Worm (Caenorhabditis elegans) whole organism, L1 larva: ENCODE results near the gene ins-6.

ENCODE experiments used
- C04F5.9 ChIP-seq: sonication (generic microtip); optimal IDR thresholded peaks from 2 replicates; lab custom pipeline; 2016; ENCODE audit warnings: missing genetic modification characterization, missing compliant biosample characterization
- F16B12.6 ChIP-seq: fragments of 150-350 bp; optimal IDR thresholded peaks from 2 replicates; lab custom pipeline; 2014; ENCODE audit warnings: missing biosample characterization, missing genetic modification characterization
- aha-1 ChIP-seq: fragments of 150-350 bp; optimal IDR thresholded peaks from 2 replicates; lab custom pipeline; 2014; ENCODE audit warnings: missing biosample characterization, missing genetic modification characterization
- alr-1 ChIP-seq: fragments of 200-800 bp; sonication (Bioruptor generic); optimal IDR thresholded peaks from 2 replicates; lab custom pipeline; 2018; ENCODE audit warnings: borderline replicate concordance, mild to moderate bottlenecking, missing genetic modification characterization, missing compliant biosample characterization
- aly-2 ChIP-seq: fragments of 150-350 bp; optimal IDR thresholded peaks from 2 replicates; lab custom pipeline; 2014; ENCODE audit warnings: missing biosample characterization, missing genetic modification characterization
- ceh-63 ChIP-seq: fragments of 200-800 bp; sonication (Bioruptor generic); optimal IDR thresholded peaks from 2 replicates; lab custom pipeline; 2018; ENCODE audit warnings: mild to moderate bottlenecking, missing genetic modification characterization, missing compliant biosample characterization
- ceh-8 ChIP-seq: fragments of 200-800 bp; sonication (Bioruptor generic); optimal IDR thresholded peaks from 2 replicates; lab custom pipeline; 2018; ENCODE audit warnings: mild to moderate bottlenecking, missing genetic modification characterization, moderate library complexity, missing compliant biosample characterization
- ceh-82 ChIP-seq, 3 experiments: fragments of 150-350 bp in 1 of 3; sonication (generic microtip) in 2 of 3; optimal IDR thresholded peaks; 2 replicates each; lab custom pipeline; 2014 to 2017; ENCODE audit warnings: missing biosample characterization in 3 of 3, missing genetic modification characterization in 3 of 3
- ceh-90 ChIP-seq: sonication (generic microtip); optimal IDR thresholded peaks from 2 replicates; lab custom pipeline; 2016; ENCODE audit warnings: missing genetic modification characterization, missing compliant biosample characterization
- ces-1 ChIP-seq: fragments of 150-350 bp; optimal IDR thresholded peaks from 2 replicates; lab custom pipeline; 2014; ENCODE audit warnings: missing biosample characterization, missing genetic modification reagents, missing genetic modification characterization
- dpl-1 ChIP-seq, 3 experiments: fragments of 150-350 bp in 2 of 3; sonication (generic microtip) in 1 of 3; optimal IDR thresholded peaks; 2 replicates each; lab custom pipeline; 2014 to 2017; ENCODE audit warnings: missing biosample characterization in 3 of 3, missing genetic modification characterization in 3 of 3, missing genetic modification reagents in 3 of 3
- dsc-1 ChIP-seq: sonication (generic microtip); optimal IDR thresholded peaks from 2 replicates; lab custom pipeline; 2016; ENCODE audit warnings: mild to moderate bottlenecking, missing genetic modification characterization, missing compliant biosample characterization
- efl-1 ChIP-seq, 4 experiments: fragments of 150-350 bp; optimal IDR thresholded peaks in 3 of 4; peaks in 1 of 4; 1 replicate in 1 of 4; 2 replicates in 3 of 4; lab custom pipeline; 2014; ENCODE audit warnings: missing biosample characterization in 2 of 4, missing genetic modification characterization in 2 of 4, missing genetic modification reagents in 2 of 4
- egl-13 ChIP-seq: sonication (generic microtip); optimal IDR thresholded peaks from 2 replicates; lab custom pipeline; 2016; ENCODE audit warnings: missing genotype, missing genetic modification reagents, missing genetic modification characterization, missing compliant biosample characterization
- elt-3 ChIP-seq, 6 experiments: fragments of 150-350 bp in 1 of 6; sonication (generic microtip); optimal IDR thresholded peaks; 2 replicates each; lab custom pipeline; 2017 to 2018; ENCODE audit warnings: missing biosample characterization in 6 of 6, missing genetic modification characterization in 6 of 6, inconsistent platforms in 1 of 6
- ets-5 ChIP-seq: fragments of 200-800 bp; sonication (Bioruptor generic); IDR thresholded peaks from 2 replicates; pipeline ENCODE4 v1.3.6; 2022; ENCODE audit warnings: missing genetic modification characterization, missing compliant biosample characterization
- fkh-10 ChIP-seq: sonication (generic microtip); optimal IDR thresholded peaks from 2 replicates; lab custom pipeline; 2017; ENCODE audit warnings: missing biosample characterization, missing genetic modification reagents, missing genetic modification characterization
- fos-1 ChIP-seq: fragments of 150-350 bp; optimal IDR thresholded peaks from 2 replicates; lab custom pipeline; 2014; ENCODE audit warnings: missing biosample characterization, missing genetic modification characterization
- grh-1 ChIP-seq: fragments of 200-800 bp; sonication (Bioruptor generic); IDR thresholded peaks from 2 replicates; pipeline ENCODE4 v1.3.6; 2022; ENCODE audit warnings: missing genetic modification reagents, missing genetic modification characterization, missing compliant biosample characterization
- hlh-4 ChIP-seq: sonication (generic microtip); optimal IDR thresholded peaks from 2 replicates; lab custom pipeline; 2016; ENCODE audit warnings: mild to moderate bottlenecking, missing genetic modification characterization, missing compliant biosample characterization
- hpl-2 ChIP-seq: fragments of 150-350 bp; optimal IDR thresholded peaks from 2 replicates; lab custom pipeline; 2014; ENCODE audit warnings: missing biosample characterization, missing genetic modification reagents, missing genetic modification characterization
- lin-13 ChIP-seq: fragments of 150-350 bp; optimal IDR thresholded peaks from 2 replicates; lab custom pipeline; 2014; ENCODE audit warnings: missing biosample characterization, missing genetic modification reagents, missing genetic modification characterization
- lin-14 ChIP-seq: fragments of 200-800 bp; sonication (Bioruptor generic); optimal IDR thresholded peaks from 2 replicates; lab custom pipeline; 2018; ENCODE audit warnings: mild to moderate bottlenecking, missing genetic modification characterization, moderate library complexity, missing compliant biosample characterization
- lin-15B ChIP-seq: fragments of 150-350 bp; sonication (generic microtip); optimal IDR thresholded peaks from 3 replicates; lab custom pipeline; 2014; ENCODE audit warnings: missing biosample characterization, missing genetic modification characterization
- lin-39 ChIP-seq: fragments of 150-350 bp; optimal IDR thresholded peaks from 2 replicates; lab custom pipeline; 2014; ENCODE audit warnings: missing biosample characterization, missing genetic modification reagents, missing genetic modification characterization
- lsy-2 ChIP-seq, 2 experiments: fragments of 150-350 bp; optimal IDR thresholded peaks; 2 replicates each; lab custom pipeline; 2014; ENCODE audit warnings: missing biosample characterization in 2 of 2, missing genetic modification characterization in 2 of 2
- mab-9 ChIP-seq: fragments of 200-800 bp; sonication (Bioruptor generic); IDR thresholded peaks from 2 replicates; pipeline ENCODE4 v1.3.6; 2022; ENCODE audit warnings: missing genetic modification reagents, missing genetic modification characterization, missing compliant biosample characterization
- mef-2 ChIP-seq: fragments of 150-350 bp; optimal IDR thresholded peaks from 2 replicates; lab custom pipeline; 2014; ENCODE audit warnings: missing biosample characterization, missing genetic modification characterization
- mep-1 ChIP-seq: fragments of 150-350 bp; optimal IDR thresholded peaks from 2 replicates; lab custom pipeline; 2014; ENCODE audit warnings: missing biosample characterization, missing genetic modification characterization
- nhr-11 ChIP-seq: fragments of 150-350 bp; optimal IDR thresholded peaks from 2 replicates; lab custom pipeline; 2014; ENCODE audit warnings: missing biosample characterization, missing genetic modification characterization
- nhr-12 ChIP-seq: sonication (generic microtip); optimal IDR thresholded peaks from 2 replicates; lab custom pipeline; 2017; ENCODE audit warnings: missing biosample characterization, missing genetic modification characterization
- nhr-19 ChIP-seq: fragments of 200-800 bp; sonication (Bioruptor generic); conservative IDR thresholded peaks from 2 replicates; pipeline ENCODE4 v1.3.6; 2022; ENCODE audit warnings: missing genetic modification characterization, missing compliant biosample characterization
- nhr-20 ChIP-seq: sonication (generic microtip); optimal IDR thresholded peaks from 2 replicates; lab custom pipeline; 2016; ENCODE audit warnings: mild to moderate bottlenecking, missing genetic modification characterization, missing compliant biosample characterization
- nhr-237 ChIP-seq: fragments of 150-350 bp; optimal IDR thresholded peaks from 2 replicates; lab custom pipeline; 2014; ENCODE audit warnings: missing biosample characterization, missing genetic modification characterization
- nhr-47 ChIP-seq: sonication (generic microtip); optimal IDR thresholded peaks from 2 replicates; lab custom pipeline; 2016; ENCODE audit warnings: mild to moderate bottlenecking, missing genetic modification characterization, moderate library complexity, missing compliant biosample characterization
- nhr-71 ChIP-seq: sonication (generic microtip); optimal IDR thresholded peaks from 2 replicates; lab custom pipeline; 2016; ENCODE audit warnings: mild to moderate bottlenecking, missing genetic modification characterization, moderate library complexity, missing compliant biosample characterization
- nhr-77 ChIP-seq: fragments of 150-350 bp; optimal IDR thresholded peaks from 2 replicates; lab custom pipeline; 2014; ENCODE audit warnings: missing biosample characterization, missing genetic modification characterization
- nhr-84 ChIP-seq: sonication (generic microtip); optimal IDR thresholded peaks from 2 replicates; lab custom pipeline; 2017; ENCODE audit warnings: missing biosample characterization, missing genetic modification characterization
- nhr-90 ChIP-seq: sonication (generic microtip); optimal IDR thresholded peaks from 2 replicates; lab custom pipeline; 2016; ENCODE audit warnings: mild to moderate bottlenecking, missing genetic modification characterization, missing compliant biosample characterization; ENCODE audit not compliant: poor library complexity
- pqm-1 ChIP-seq: sonication (generic microtip); optimal IDR thresholded peaks from 3 replicates; lab custom pipeline; 2017; ENCODE audit warnings: missing biosample characterization, missing genetic modification characterization
- rnt-1 ChIP-seq: sonication (generic microtip); optimal IDR thresholded peaks from 2 replicates; lab custom pipeline; 2016; ENCODE audit warnings: mild to moderate bottlenecking, missing genetic modification characterization, moderate library complexity, missing compliant biosample characterization
- skn-1 ChIP-seq: fragments of 150-350 bp; optimal IDR thresholded peaks from 2 replicates; lab custom pipeline; 2014; ENCODE audit warnings: missing biosample characterization, missing genetic modification characterization
- snpc-4 ChIP-seq: fragments of 150-350 bp; optimal IDR thresholded peaks from 2 replicates; lab custom pipeline; 2014; ENCODE audit warnings: missing biosample characterization, missing genetic modification characterization
- snu-23 ChIP-seq: sonication (generic microtip); optimal IDR thresholded peaks from 2 replicates; lab custom pipeline; 2016; ENCODE audit warnings: missing genetic modification characterization, missing compliant biosample characterization
- sox-4 ChIP-seq: sonication (generic microtip); optimal IDR thresholded peaks from 2 replicates; lab custom pipeline; 2016; ENCODE audit warnings: missing genetic modification characterization, missing compliant biosample characterization
- sptf-1 ChIP-seq: fragments of 150-350 bp; optimal IDR thresholded peaks from 2 replicates; lab custom pipeline; 2014; ENCODE audit warnings: missing biosample characterization, missing genetic modification characterization
- tlp-1 ChIP-seq: fragments of 150-350 bp; optimal IDR thresholded peaks from 2 replicates; lab custom pipeline; 2014; ENCODE audit warnings: missing biosample characterization, missing genetic modification characterization
- unc-130 ChIP-seq: fragments of 150-350 bp; optimal IDR thresholded peaks from 2 replicates; lab custom pipeline; 2017; ENCODE audit warnings: missing biosample characterization, missing genetic modification characterization, inconsistent platforms
- unc-30 ChIP-seq: sonication (generic microtip); optimal IDR thresholded peaks from 2 replicates; lab custom pipeline; 2017; ENCODE audit warnings: missing biosample characterization, missing genetic modification characterization
- unc-86 ChIP-seq: sonication (generic microtip); optimal IDR thresholded peaks from 2 replicates; lab custom pipeline; 2016; ENCODE audit warnings: missing genetic modification characterization, missing compliant biosample characterization
- vab-15 ChIP-seq: sonication (generic microtip); optimal IDR thresholded peaks from 2 replicates; lab custom pipeline; 2017; ENCODE audit warnings: missing genotype, mild to moderate bottlenecking, missing genetic modification characterization, missing compliant biosample characterization
- zip-4 ChIP-seq: fragments of 200-800 bp; sonication (Bioruptor generic); optimal IDR thresholded peaks from 2 replicates; lab custom pipeline; 2018; ENCODE audit warnings: mild to moderate bottlenecking, missing genetic modification characterization, moderate library complexity, missing compliant biosample characterization
- ztf-4 ChIP-seq: fragments of 150-350 bp; optimal IDR thresholded peaks from 2 replicates; lab custom pipeline; 2014; ENCODE audit warnings: missing biosample characterization, missing genetic modification characterization

Gene ins-6

DNA sequence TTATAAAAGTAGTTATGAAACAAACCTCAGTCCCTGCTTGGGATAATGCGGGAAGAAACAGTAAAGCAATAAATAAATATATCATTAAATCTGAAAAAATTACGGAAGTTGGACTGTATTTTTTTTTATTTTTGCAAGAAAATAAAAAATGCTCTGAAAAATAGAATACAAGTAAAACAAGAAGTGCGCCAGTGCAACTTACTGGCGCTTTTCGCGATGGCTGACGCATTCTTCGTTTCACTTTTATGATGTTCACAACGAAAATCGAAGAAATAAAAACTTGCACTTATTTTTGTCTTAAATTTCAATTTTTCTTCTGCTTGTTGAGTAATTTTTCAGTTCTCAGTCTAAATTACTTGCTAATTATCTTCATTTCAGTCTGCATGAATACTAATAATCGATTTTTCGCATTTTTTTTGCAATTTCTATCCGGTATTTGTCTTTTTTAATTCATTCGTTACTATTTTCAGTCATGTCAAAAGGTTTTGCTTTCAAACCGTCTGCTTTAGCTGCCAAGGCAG is 47.5 kb downstream of the ins-6 start, which contains the start of the genes R12C12.6 and ran-5 (continued):
- TF ChIP-seq mab-9 (GFP tag; lab: Robert Waterston, UW) (peak; percentile 57; the same call in 1 of the 2 replicates), unc-130 (tag; lab: Kevin White, UChicago) (no peak), vab-15 (no peak), fkh-10 (GFP tag; lab: Kevin White, UChicago) (peak; percentile 32), hpl-2 (peak; percentile 24), ces-1 (GFP tag; lab: Kevin White, UChicago) (no peak), unc-86 (tag; lab: Kevin White, UChicago) (peak; percentile 78), nhr-47 (tag; lab: Kevin White, UChicago) (peak; percentile 90), sox-4 (tag; lab: Kevin White, UChicago) (peak; percentile 70), unc-30 (tag; lab: Kevin White, UChicago) (no peak), lin-39 (tag; lab: Kevin White, UChicago) (peak; percentile 76), ceh-8 (GFP tag; lab: Kevin White, UChicago) (peak; percentile 69), mep-1 (peak; percentile 93), rnt-1 (tag; lab: Kevin White, UChicago) (peak; percentile 95), snpc-4 (peak; percentile 83), nhr-84 (tag; lab: Kevin White, UChicago) (no peak), nhr-20 (tag; lab: Kevin White, UChicago) (peak; percentile 88), lsy-2 (tag; optimal IDR thresholded peaks at IDR 0.05; lab: Kevin White, UChicago) (peak; percentile 89 to 91), snu-23 (GFP tag; lab: Kevin White, UChicago) (peak; percentile 90), nhr-12 (tag; lab: Kevin White, UChicago) (no peak), pqm-1 (tag; lab: Kevin White, UChicago) (no peak), ets-5 (no peak), aly-2 (tag; lab: Kevin White, UChicago) (peak; percentile 67), nhr-11 (peak; percentile 75), zip-4 (GFP tag; lab: Kevin White, UChicago) (peak; percentile 67), aha-1 (no peak), C04F5.9 (tag; lab: Kevin White, UChicago) (peak; percentile 60), dpl-1 (GFP tag; optimal IDR thresholded peaks at IDR 0.05; lab: Kevin White, UChicago) (peak; percentile 75 to 86 (median 84)), ztf-4 (peak; percentile 62), nhr-71 (tag; lab: Kevin White, UChicago) (peak; percentile 92), efl-1 (optimal IDR thresholded peaks at IDR 0.05; lab: Kevin White, UChicago) (peak; percentile 85 to 88), efl-1 (GFP tag; optimal IDR thresholded peaks at IDR 0.05 in 1 of 2; lab: Kevin White, UChicago) (peak; percentile 80 to 98), nhr-77 (tag; lab: Kevin White, UChicago) (peak; percentile 66), skn-1 (tag; lab: Kevin White, UChicago) (peak; percentile 63), ceh-63 (GFP tag; lab: Kevin White, UChicago) (no peak), nhr-90 (tag; lab: Kevin White, UChicago) (peak; percentile 88), dsc-1 (peak; percentile 91), grh-1 (GFP tag; lab: Robert Waterston, UW) (peak; percentile 86), lin-14 (peak; percentile 82), mef-2 (tag; lab: Kevin White, UChicago) (no peak), sptf-1 (tag; lab: Kevin White, UChicago) (no peak), lin-13 (GFP tag; lab: Kevin White, UChicago) (peak; percentile 68), alr-1 (tag; lab: Kevin White, UChicago) (no peak), egl-13 (tag; lab: Kevin White, UChicago) (peak; percentile 79), lin-15B (tag; lab: Kevin White, UChicago) (peak; percentile 68), nhr-237 (tag; lab: Kevin White, UChicago) (peak; percentile 58), ceh-82 (tag; optimal IDR thresholded peaks at IDR 0.05; lab: Kevin White, UChicago) (peak; percentile 82 to 91 (median 87)), fos-1 (tag; lab: Kevin White, UChicago) (peak; percentile 79), tlp-1 (no peak), hlh-4 (no peak), nhr-19 (GFP tag; lab: Robert Waterston, UW) (peak; percentile 87), ceh-90 (tag; lab: Kevin White, UChicago) (peak; percentile 15), F16B12.6 (tag; lab: Kevin White, UChicago) (peak; percentile 63), elt-3 (tag; optimal IDR thresholded peaks at IDR 0.05; lab: Kevin White, UChicago) (peak in 2 of 6 experiments; percentile 33 to 78)
